Fruit fly (Drosophila melanogaster) whole organism, embryonic: Measurements from ENCODE around the gene CheA75a.
A peak's percentile ranks its signal among the peaks of the same experiment; 100 is the strongest.

Source experiments
- Atf-2 ChIP-seq: fragments of 200-800 bp; sonication (Bioruptor generic); optimal IDR thresholded peaks from 2 replicates; lab custom pipeline; 2016; ENCODE audit warnings: missing biosample characterization, missing genetic modification characterization
- CG10209 ChIP-seq: fragments of 200-800 bp; sonication (Bioruptor generic); optimal IDR thresholded peaks from 3 replicates; lab custom pipeline; 2017; ENCODE audit warnings: missing biosample characterization, mild to moderate bottlenecking, missing genetic modification characterization, missing genetic modification reagents
- CG10274 ChIP-seq: fragments of 200-800 bp; sonication (Bioruptor generic); optimal IDR thresholded peaks from 3 replicates; lab custom pipeline; 2017; ENCODE audit warnings: missing biosample characterization, mild to moderate bottlenecking, missing genetic modification characterization
- CG12219 ChIP-seq: fragments of 200-800 bp; sonication (Bioruptor generic); optimal IDR thresholded peaks from 3 replicates; lab custom pipeline; 2018; ENCODE audit warnings: missing biosample characterization, mild to moderate bottlenecking, missing genetic modification characterization
- CG12769 ChIP-seq: fragments of 200-800 bp; sonication (Bioruptor generic); optimal IDR thresholded peaks from 2 replicates; lab custom pipeline; 2019; ENCODE audit warnings: missing biosample characterization, mild to moderate bottlenecking, missing genetic modification characterization, moderate library complexity
- CG13775 ChIP-seq: fragments of 200-800 bp; sonication (Bioruptor generic); optimal IDR thresholded peaks from 3 replicates; lab custom pipeline; 2017; ENCODE audit warnings: missing biosample characterization, mild to moderate bottlenecking, missing genetic modification characterization
- CG14014 ChIP-seq: fragments of 200-800 bp; sonication (Bioruptor generic); IDR thresholded peaks from 2 replicates; pipeline ENCODE4 v1.3.6; 2022; ENCODE audit warnings: missing biosample characterization, missing genetic modification characterization
- CG15696 ChIP-seq: fragments of 200-800 bp; sonication (Bioruptor generic); optimal IDR thresholded peaks from 2 replicates; lab custom pipeline; 2019; ENCODE audit warnings: missing biosample characterization, mild to moderate bottlenecking, missing genetic modification characterization, moderate library complexity
- CG1602 ChIP-seq: fragments of 200-800 bp; sonication (Bioruptor generic); optimal IDR thresholded peaks from 3 replicates; lab custom pipeline; 2016; ENCODE audit warnings: missing biosample characterization, missing genetic modification characterization
- CG17328 ChIP-seq: fragments of 200-800 bp; sonication (Bioruptor generic); IDR thresholded peaks from 2 replicates; pipeline ENCODE4 v1.3.6; 2022; ENCODE audit warnings: missing biosample characterization, missing genetic modification characterization
- CG17829 ChIP-seq: fragments of 200-800 bp; optimal IDR thresholded peaks from 2 replicates; lab custom pipeline; 2019; ENCODE audit warnings: missing biosample characterization, mild to moderate bottlenecking, missing genetic modification characterization, moderate library complexity
- CG18262 ChIP-seq: fragments of 200-800 bp; optimal IDR thresholded peaks from 3 replicates; lab custom pipeline; 2019; ENCODE audit warnings: missing biosample characterization, mild to moderate bottlenecking, missing genetic modification characterization, moderate library complexity
- CG2202 ChIP-seq: fragments of 200-800 bp; sonication (Bioruptor generic); optimal IDR thresholded peaks from 2 replicates; lab custom pipeline; 2018; ENCODE audit warnings: missing biosample characterization, mild to moderate bottlenecking, missing genetic modification characterization
- CG3065 ChIP-seq: fragments of 200-800 bp; sonication (Bioruptor generic); optimal IDR thresholded peaks from 2 replicates; lab custom pipeline; 2016; ENCODE audit warnings: missing biosample characterization, missing genetic modification characterization
- CG31441 ChIP-seq: fragments of 200-800 bp; sonication (Bioruptor generic); IDR thresholded peaks from 2 replicates; pipeline ENCODE4 v1.3.6; 2022; ENCODE audit warnings: missing biosample characterization, missing genetic modification characterization
- CG4360 ChIP-seq: fragments of 200-800 bp; sonication (Bioruptor generic); IDR thresholded peaks from 2 replicates; pipeline ENCODE4 v1.3.6; 2022; ENCODE audit warnings: missing biosample characterization, missing genetic modification characterization
- CG6175 ChIP-seq: fragments of 200-800 bp; sonication (Bioruptor generic); IDR thresholded peaks from 3 replicates; pipeline ENCODE4 v1.3.6; 2022; ENCODE audit warnings: missing biosample characterization, missing genetic modification characterization
- CG6791 ChIP-seq: fragments of 200-800 bp; sonication (Bioruptor generic); IDR thresholded peaks from 3 replicates; pipeline ENCODE4 v1.3.6; 2022; ENCODE audit warnings: missing biosample characterization, missing genetic modification characterization; ENCODE audit not compliant: partially characterized antibody
- CG7963 ChIP-seq: fragments of 200-800 bp; sonication (Bioruptor generic); IDR thresholded peaks from 3 replicates; pipeline ENCODE4 v1.3.6; 2022; ENCODE audit warnings: missing biosample characterization, missing genetic modification characterization; ENCODE audit not compliant: partially characterized antibody
- CG8765 ChIP-seq: fragments of 200-800 bp; sonication (Bioruptor generic); IDR thresholded peaks from 2 replicates; pipeline ENCODE4 v1.3.6; 2022; ENCODE audit warnings: missing biosample characterization, missing genetic modification characterization
- CG8944 ChIP-seq: fragments of 200-800 bp; sonication (Bioruptor generic); optimal IDR thresholded peaks from 3 replicates; lab custom pipeline; 2016; ENCODE audit warnings: missing biosample characterization, missing genetic modification characterization
- CG9727 ChIP-seq: fragments of 200-800 bp; sonication (Bioruptor generic); optimal IDR thresholded peaks from 3 replicates; lab custom pipeline; 2017; ENCODE audit warnings: missing biosample characterization, mild to moderate bottlenecking, missing genetic modification characterization
- CHES-1-like ChIP-seq: fragments of 200-800 bp; sonication (Bioruptor generic); optimal IDR thresholded peaks from 2 replicates; lab custom pipeline; 2016; ENCODE audit warnings: missing biosample characterization, missing genetic modification characterization
- Lhr ChIP-seq: fragments of 200-800 bp; sonication (Bioruptor generic); optimal IDR thresholded peaks from 3 replicates; lab custom pipeline; 2017; ENCODE audit warnings: mild to moderate bottlenecking, missing biosample characterization, missing genetic modification reagents, missing genetic modification characterization
- Myb ChIP-seq: fragments of 200-800 bp; sonication (Bioruptor generic); optimal IDR thresholded peaks from 2 replicates; lab custom pipeline; 2016; ENCODE audit warnings: missing biosample characterization, missing genetic modification characterization
- PHDP ChIP-seq: fragments of 200-800 bp; sonication (Bioruptor generic); optimal IDR thresholded peaks from 3 replicates; lab custom pipeline; 2018; ENCODE audit warnings: missing biosample characterization, mild to moderate bottlenecking, missing genetic modification characterization, moderate library complexity
- Spps ChIP-seq: fragments of 200-800 bp; sonication (Bioruptor generic); optimal IDR thresholded peaks from 2 replicates; lab custom pipeline; 2018; ENCODE audit warnings: missing biosample characterization, mild to moderate bottlenecking, missing genetic modification characterization
- Stat92E ChIP-seq, 3 experiments: fragments of >200 bp in 2 of 3; fragments of 200-800 bp in 1 of 3; sonication (Bioruptor generic) in 1 of 3; optimal IDR thresholded peaks; 2 replicates each; lab custom pipeline; 2017 to 2019; ENCODE audit warnings: missing biosample characterization in 3 of 3, missing genetic modification characterization in 3 of 3, mild to moderate bottlenecking in 1 of 3, moderate library complexity in 1 of 3
- ab ChIP-seq: fragments of 200-800 bp; sonication (Bioruptor generic); optimal IDR thresholded peaks from 2 replicates; lab custom pipeline; 2016; ENCODE audit warnings: missing biosample characterization, missing genetic modification characterization
- abd-A ChIP-seq: fragments of 200-800 bp; sonication (Bioruptor generic); optimal IDR thresholded peaks from 3 replicates; lab custom pipeline; 2019; ENCODE audit warnings: missing biosample characterization, mild to moderate bottlenecking, missing genetic modification characterization, moderate library complexity
- al ChIP-seq: fragments of 200-800 bp; sonication (Bioruptor generic); IDR thresholded peaks from 2 replicates; pipeline ENCODE4 v1.3.6; 2022; ENCODE audit warnings: missing biosample characterization, missing genetic modification characterization
- amos ChIP-seq: fragments of 200-800 bp; sonication (Bioruptor generic); IDR thresholded peaks from 2 replicates; pipeline ENCODE4 v1.3.6; 2022; ENCODE audit warnings: missing biosample characterization, missing genetic modification characterization; ENCODE audit not compliant: partially characterized antibody
- az2 ChIP-seq: fragments of 200-800 bp; sonication (Bioruptor generic); optimal IDR thresholded peaks from 3 replicates; lab custom pipeline; 2016; ENCODE audit warnings: missing biosample characterization, missing genetic modification characterization
- bsh ChIP-seq, 2 experiments: fragments of 200-800 bp; sonication (Bioruptor generic); optimal IDR thresholded peaks; 2 replicates each; lab custom pipeline; 2017 to 2018; ENCODE audit warnings: mild to moderate bottlenecking in 2 of 2, missing biosample characterization in 2 of 2, missing genetic modification characterization in 2 of 2, moderate library complexity in 1 of 2
- chinmo ChIP-seq: fragments of 200-800 bp; sonication (Bioruptor generic); IDR thresholded peaks from 4 replicates; pipeline ENCODE4 v1.3.6; 2022; ENCODE audit warnings: missing biosample characterization, missing genetic modification characterization; ENCODE audit not compliant: partially characterized antibody
- danr ChIP-seq: fragments of 200-800 bp; sonication (Bioruptor generic); IDR thresholded peaks from 2 replicates; pipeline ENCODE4 v1.3.6; 2022; ENCODE audit warnings: missing biosample characterization, missing genetic modification characterization
- dmrt11E ChIP-seq: fragments of 200-800 bp; sonication (Bioruptor generic); optimal IDR thresholded peaks from 3 replicates; lab custom pipeline; 2018; ENCODE audit warnings: missing biosample characterization, mild to moderate bottlenecking, missing genetic modification characterization, moderate library complexity
- gcm ChIP-seq: fragments of 200-800 bp; sonication (Bioruptor generic); optimal IDR thresholded peaks from 2 replicates; lab custom pipeline; 2019; ENCODE audit warnings: missing biosample characterization, mild to moderate bottlenecking, missing genetic modification characterization, moderate library complexity
- gsb-n ChIP-seq: fragments of 200-800 bp; sonication (Bioruptor generic); optimal IDR thresholded peaks from 3 replicates; lab custom pipeline; 2018; ENCODE audit warnings: missing biosample characterization, mild to moderate bottlenecking, missing genetic modification characterization
- hkb ChIP-seq, 2 experiments: fragments of 200-800 bp in 1 of 2; fragments of >200 bp in 1 of 2; sonication (Bioruptor generic) in 1 of 2; IDR thresholded peaks in 1 of 2; optimal IDR thresholded peaks in 1 of 2; 2 replicates each; pipeline versions ENCODE4 v1.3.6 to Lab custom; 2017 to 2022; ENCODE audit warnings: missing biosample characterization in 1 of 2, missing genetic modification characterization in 1 of 2
- jing ChIP-seq: fragments of 200-800 bp; sonication (Bioruptor generic); optimal IDR thresholded peaks from 2 replicates; lab custom pipeline; 2018; ENCODE audit warnings: missing biosample characterization, mild to moderate bottlenecking, missing genetic modification characterization
- onecut ChIP-seq: fragments of 200-800 bp; sonication (Bioruptor generic); IDR thresholded peaks from 2 replicates; pipeline ENCODE4 v1.3.6; 2022; ENCODE audit warnings: missing biosample characterization, missing genetic modification characterization
- pan ChIP-seq, 4 experiments: fragments of >200 bp in 3 of 4; fragments of 200-800 bp in 1 of 4; sonication (Bioruptor generic) in 1 of 4; optimal IDR thresholded peaks in 3 of 4; IDR thresholded peaks in 1 of 4; 2 replicates each; pipeline versions ENCODE4 v1.3.6 to Lab custom; 2017 to 2022; ENCODE audit warnings: missing biosample characterization in 2 of 4, missing genetic modification characterization in 2 of 4, mixed read lengths in 1 of 4
- pum ChIP-seq: fragments of 200-800 bp; sonication (Bioruptor generic); optimal IDR thresholded peaks from 2 replicates; lab custom pipeline; 2016; ENCODE audit warnings: missing biosample characterization, missing genetic modification characterization
- trem ChIP-seq: fragments of 200-800 bp; optimal IDR thresholded peaks from 3 replicates; lab custom pipeline; 2019; ENCODE audit warnings: missing biosample characterization, mild to moderate bottlenecking, missing genetic modification characterization, moderate library complexity
- tup ChIP-seq: fragments of 200-800 bp; sonication (Bioruptor generic); optimal IDR thresholded peaks from 2 replicates; lab custom pipeline; 2016; ENCODE audit warnings: missing biosample characterization, mild to moderate bottlenecking, missing genetic modification characterization, moderate library complexity
- twi ChIP-seq: fragments of 200-800 bp; optimal IDR thresholded peaks from 2 replicates; lab custom pipeline; 2019; ENCODE audit warnings: missing biosample characterization, mild to moderate bottlenecking, missing genetic modification characterization, moderate library complexity
- usp ChIP-seq: fragments of >200 bp; optimal IDR thresholded peaks from 2 replicates; lab custom pipeline; 2017; ENCODE audit warnings: missing biosample characterization, missing genetic modification characterization
- wek ChIP-seq: fragments of 200-800 bp; sonication (Bioruptor generic); optimal IDR thresholded peaks from 3 replicates; lab custom pipeline; 2018; ENCODE audit warnings: missing biosample characterization, mild to moderate bottlenecking, missing genetic modification characterization, moderate library complexity

The CheA75a gene

DNA sequence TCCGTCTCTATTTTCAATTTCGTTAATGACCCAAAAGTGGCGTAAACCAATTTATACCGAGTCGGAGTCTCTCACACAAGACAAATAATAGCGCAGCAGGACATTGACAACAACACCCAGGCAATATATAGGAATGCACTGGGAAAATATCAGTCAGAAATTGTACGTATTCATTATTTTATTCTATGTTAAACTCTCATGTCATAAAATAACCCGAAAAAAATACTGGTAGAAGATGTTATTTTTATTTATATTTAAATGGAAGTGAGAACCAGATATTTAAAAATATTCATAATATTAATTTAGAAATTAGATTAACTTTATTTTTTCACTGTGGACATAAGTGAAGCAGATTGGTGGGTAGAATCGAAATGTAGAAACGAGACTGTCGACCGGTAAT lies 45.4 kb downstream of the CheA75a start (continued):
- TF ChIP-seq CG31441 (GFP tag; lab: Robert Waterston, UW) (peak; percentile 46; the same call in 1 of the 2 replicates), CG10209 (GFP tag; lab: Kevin White, UChicago) (peak; percentile 36), bsh (GFP tag; optimal IDR thresholded peaks at IDR 0.05; lab: Kevin White, UChicago) (peak in 1 of 2 experiments; percentile 66), Myb (GFP tag; lab: Kevin White, UChicago) (no peak), tup (GFP tag; lab: Kevin White, UChicago) (no peak), pum (GFP tag; lab: Kevin White, UChicago) (no peak), CG17829 (tag; lab: Kevin White, UChicago) (peak; percentile 66), gsb-n (tag; lab: Kevin White, UChicago) (peak; percentile 81), CG12769 (no peak), jing (GFP tag; lab: Kevin White, UChicago) (no peak), hkb (optimal IDR thresholded peaks at IDR 0.05; lab: Kevin White, UChicago) (no peak), hkb (GFP tag; IDR thresholded peaks at IDR 0.05; lab: Robert Waterston, UW) (no peak), az2 (GFP tag; lab: Kevin White, UChicago) (peak; percentile 43), CG3065 (GFP tag; lab: Kevin White, UChicago) (no peak), CHES-1-like (GFP tag; lab: Kevin White, UChicago) (no peak), CG8765 (GFP tag; lab: Robert Waterston, UW) (peak; percentile 22; the same call in 1 of the 2 replicates), CG6175 (GFP tag; lab: Robert Waterston, UW) (no peak), CG7963 (GFP tag; lab: Robert Waterston, UW) (no peak), twi (tag; lab: Kevin White, UChicago) (peak; percentile 63), gcm (GFP tag; lab: Kevin White, UChicago) (peak; percentile 60), abd-A (tag; lab: Kevin White, UChicago) (no peak), ab (GFP tag; lab: Kevin White, UChicago) (no peak), pan (optimal IDR thresholded peaks at IDR 0.05; lab: Kevin White, UChicago) (no peak), pan (GFP tag; optimal IDR thresholded peaks at IDR 0.05 in 1 of 2, IDR thresholded peaks at IDR 0.05 in 1 of 2) (no peak), wek (no peak), trem (peak; percentile 59), usp (no peak), Lhr (GFP tag; lab: Kevin White, UChicago) (no peak), CG2202 (peak; percentile 60), CG4360 (GFP tag; lab: Robert Waterston, UW) (peak; percentile 59; the same call in 1 of the 2 replicates), Atf-2 (GFP tag; lab: Kevin White, UChicago) (no peak), CG9727 (GFP tag; lab: Kevin White, UChicago) (peak; percentile 76), CG13775 (peak; percentile 34), PHDP (tag; lab: Kevin White, UChicago) (no peak), CG14014 (GFP tag; lab: Robert Waterston, UW) (no peak), dmrt11E (peak; percentile 93), danr (GFP tag; lab: Robert Waterston, UW) (no peak), CG8944 (GFP tag; lab: Kevin White, UChicago) (no peak), amos (no peak), chinmo (no peak), CG6791 (GFP tag; lab: Robert Waterston, UW) (no peak), CG1602 (peak; percentile 51), onecut (no peak), Spps (tag; lab: Kevin White, UChicago) (peak; percentile 16), CG10274 (no peak), CG12219 (GFP tag; lab: Kevin White, UChicago) (no peak), al (GFP tag; lab: Robert Waterston, UW) (no peak), Stat92E (GFP tag; optimal IDR thresholded peaks at IDR 0.05; lab: Kevin White, UChicago) (peak in 1 of 3 experiments; percentile 24), CG15696 (tag; lab: Kevin White, UChicago) (peak; percentile 89), CG18262 (tag; lab: Kevin White, UChicago) (peak; percentile 76), CG17328 (GFP tag; lab: Robert Waterston, UW) (peak; percentile 54; the same call in 1 of the 2 replicates)
